Worm (Caenorhabditis elegans) whole organism, midembryonic: Measurements from ENCODE around the gene cdc-48.1.

ENCODE experiments used
- T22C8.4 ChIP-seq: fragments of 200-800 bp; sonication (Bioruptor generic); IDR thresholded peaks from 2 replicates; pipeline ENCODE4 v1.3.6; 2022; ENCODE audit warnings: missing genetic modification characterization, missing compliant biosample characterization
- cog-1 ChIP-seq: sonication (generic microtip); optimal IDR thresholded peaks from 2 replicates; lab custom pipeline; 2016; ENCODE audit warnings: missing genetic modification characterization, missing compliant biosample characterization
- flt-1 ChIP-seq: fragments of 200-800 bp; sonication (Bioruptor generic); IDR thresholded peaks from 2 replicates; pipeline ENCODE4 v1.3.6; 2022; ENCODE audit warnings: missing genetic modification characterization, missing compliant biosample characterization
- klf-2 ChIP-seq: fragments of 200-800 bp; sonication (Bioruptor generic); conservative IDR thresholded peaks from 2 replicates; pipeline ENCODE4 v1.3.6; 2022; ENCODE audit warnings: missing genetic modification reagents, missing genetic modification characterization, missing compliant biosample characterization
- med-1 ChIP-seq: sonication (generic microtip); optimal IDR thresholded peaks from 2 replicates; lab custom pipeline; 2017; ENCODE audit warnings: missing genetic modification characterization, mild to moderate bottlenecking, missing compliant biosample characterization, antibody characterized with exemption, missing genetic modification reagents; ENCODE audit not compliant: insufficient read depth
- ref-1 ChIP-seq: fragments of 200-800 bp; sonication (Bioruptor generic); conservative IDR thresholded peaks from 2 replicates; pipeline ENCODE4 v1.3.6; 2022; ENCODE audit warnings: missing genetic modification reagents, missing genetic modification characterization, missing compliant biosample characterization
- tab-1 ChIP-seq: fragments of 200-800 bp; sonication (Bioruptor generic); IDR thresholded peaks from 2 replicates; pipeline ENCODE4 v1.3.6; 2022; ENCODE audit warnings: missing genetic modification characterization, missing compliant biosample characterization
- ztf-23 ChIP-seq: fragments of 200-800 bp; sonication (Bioruptor generic); IDR thresholded peaks from 2 replicates; pipeline ENCODE4 v1.3.6; 2022; ENCODE audit warnings: missing genetic modification reagents, missing genetic modification characterization, missing compliant biosample characterization
- ztf-29 ChIP-seq: fragments of 200-800 bp; sonication (Bioruptor generic); IDR thresholded peaks from 2 replicates; pipeline ENCODE4 v1.3.6; 2022; ENCODE audit warnings: missing genetic modification reagents, missing genetic modification characterization, missing compliant biosample characterization

- no peak for TF ChIP-seq med-1 (GFP tag; lab: Kevin White, UChicago)
- TF ChIP-seq ztf-23 (GFP tag; lab: Robert Waterston, UW), result 0 out of 2 replicates have a peak, but pooled peaks have one; percentile 57
- no peak for TF ChIP-seq tab-1
- TF ChIP-seq ref-1, result no peak
- TF ChIP-seq flt-1 (GFP tag; lab: Robert Waterston, UW), result no peak
- TF ChIP-seq T22C8.4, result no peak
- TF ChIP-seq cog-1 (tag; lab: Kevin White, UChicago), result peak; percentile 16
- no peak for TF ChIP-seq ztf-29 (GFP tag; lab: Robert Waterston, UW)
- no peak for TF ChIP-seq klf-2 (GFP tag; lab: Robert Waterston, UW)
Observed at ce11 chrII:10551985-10552736, 11.0 kb downstream of the cdc-48.1 start.
